Fruit fly (Drosophila melanogaster) whole organism, embryonic: ENCODE measurements around the gene CG5568.

Source experiments
- Ada2b ChIP-seq: fragments of 200-800 bp; sonication (Bioruptor generic); IDR thresholded peaks from 2 replicates; pipeline ENCODE4 v1.3.6; 2022; ENCODE audit warnings: missing biosample characterization, missing genetic modification characterization
- Asciz ChIP-seq: fragments of 200-800 bp; sonication (Bioruptor generic); optimal IDR thresholded peaks from 2 replicates; lab custom pipeline; 2017; ENCODE audit warnings: missing biosample characterization, mild to moderate bottlenecking, missing genetic modification characterization, missing genetic modification reagents
- Awh ChIP-seq: fragments of 200-800 bp; sonication (Bioruptor generic); IDR thresholded peaks from 2 replicates; pipeline ENCODE4, ENCODE4 v1.3.6; 2022; ENCODE audit warnings: missing biosample characterization, missing genetic modification characterization
- Blimp-1 ChIP-seq: fragments of 200-800 bp; sonication (Bioruptor generic); optimal IDR thresholded peaks from 3 replicates; lab custom pipeline; 2018; ENCODE audit warnings: missing biosample characterization, missing genetic modification characterization, mild to moderate bottlenecking, moderate library complexity, missing genetic modification reagents
- CG10267 ChIP-seq: fragments of 200-800 bp; sonication (Bioruptor generic); optimal IDR thresholded peaks from 2 replicates; lab custom pipeline; 2018; ENCODE audit warnings: missing biosample characterization, mild to moderate bottlenecking, missing genetic modification characterization, moderate library complexity
- CG10979 ChIP-seq: fragments of 200-800 bp; sonication (Bioruptor generic); optimal IDR thresholded peaks from 2 replicates; lab custom pipeline; 2018; ENCODE audit warnings: missing biosample characterization, mild to moderate bottlenecking, missing genetic modification characterization, moderate library complexity
- CG11398 ChIP-seq: fragments of 200-800 bp; sonication (Bioruptor generic); optimal IDR thresholded peaks from 2 replicates; lab custom pipeline; 2016; ENCODE audit warnings: missing biosample characterization, missing genetic modification characterization
- CG11723 ChIP-seq: fragments of 200-800 bp; sonication (Bioruptor generic); optimal IDR thresholded peaks from 2 replicates; lab custom pipeline; 2017; ENCODE audit warnings: missing biosample characterization, mild to moderate bottlenecking, missing genetic modification characterization
- CG12071 ChIP-seq: fragments of 200-800 bp; sonication (Bioruptor generic); optimal IDR thresholded peaks from 3 replicates; lab custom pipeline; 2018; ENCODE audit warnings: missing biosample characterization, mild to moderate bottlenecking, missing genetic modification characterization
- CG13424 ChIP-seq: fragments of 200-800 bp; sonication (Bioruptor generic); optimal IDR thresholded peaks from 2 replicates; lab custom pipeline; 2019; ENCODE audit warnings: missing biosample characterization, mild to moderate bottlenecking, missing genetic modification characterization, moderate library complexity
- CG14965 ChIP-seq: fragments of 200-800 bp; sonication (Bioruptor generic); optimal IDR thresholded peaks from 2 replicates; lab custom pipeline; 2016; ENCODE audit warnings: missing biosample characterization, missing genetic modification characterization, borderline replicate concordance
- CG15696 ChIP-seq: fragments of 200-800 bp; sonication (Bioruptor generic); optimal IDR thresholded peaks from 2 replicates; lab custom pipeline; 2019; ENCODE audit warnings: missing biosample characterization, mild to moderate bottlenecking, missing genetic modification characterization, moderate library complexity
- CG16779 ChIP-seq: fragments of 200-800 bp; sonication (Bioruptor generic); IDR thresholded peaks from 2 replicates; pipeline ENCODE4 v1.3.6; 2022; ENCODE audit warnings: missing biosample characterization, missing genetic modification characterization
- CG16815 ChIP-seq: fragments of 200-800 bp; sonication (Bioruptor generic); optimal IDR thresholded peaks from 3 replicates; lab custom pipeline; 2017; ENCODE audit warnings: missing biosample characterization, mild to moderate bottlenecking, missing genetic modification characterization
- CG17359 ChIP-seq: fragments of 200-800 bp; sonication (Bioruptor generic); optimal IDR thresholded peaks from 3 replicates; lab custom pipeline; 2018; ENCODE audit warnings: missing biosample characterization, mild to moderate bottlenecking, missing genetic modification characterization, moderate library complexity
- CG18599 ChIP-seq: fragments of 200-800 bp; sonication (Bioruptor generic); optimal IDR thresholded peaks from 3 replicates; lab custom pipeline; 2017; ENCODE audit warnings: missing biosample characterization, missing genetic modification characterization, mild to moderate bottlenecking, moderate library complexity, missing genetic modification reagents
- CG18764 ChIP-seq: fragments of 200-800 bp; sonication (Bioruptor generic); optimal IDR thresholded peaks from 3 replicates; lab custom pipeline; 2016; ENCODE audit warnings: missing biosample characterization, missing genetic modification characterization
- CG30403 ChIP-seq: fragments of 200-800 bp; sonication (Bioruptor generic); optimal IDR thresholded peaks from 3 replicates; lab custom pipeline; 2016; ENCODE audit warnings: missing biosample characterization, missing genetic modification characterization
- CG32767 ChIP-seq: fragments of 200-800 bp; sonication (Bioruptor generic); IDR thresholded peaks from 2 replicates; pipeline ENCODE4 v1.3.6; 2022; ENCODE audit warnings: missing biosample characterization, missing genetic modification characterization
- CG34422 ChIP-seq: fragments of 200-800 bp; sonication (Bioruptor generic); IDR thresholded peaks from 3 replicates; pipeline ENCODE4 v1.3.6; 2022; ENCODE audit warnings: missing biosample characterization, missing genetic modification characterization
- CG3726 ChIP-seq: fragments of 200-800 bp; sonication (Bioruptor generic); IDR thresholded peaks from 3 replicates; pipeline ENCODE4, ENCODE4 v1.3.6; 2022; ENCODE audit warnings: missing biosample characterization, missing genetic modification characterization
- CG42726 ChIP-seq: fragments of 200-800 bp; sonication (Bioruptor generic); IDR thresholded peaks from 2 replicates; pipeline ENCODE4 v1.3.6; 2022; ENCODE audit warnings: missing biosample characterization, missing genetic modification characterization; ENCODE audit not compliant: partially characterized antibody
- CG4328 ChIP-seq: fragments of 200-800 bp; sonication (Bioruptor generic); optimal IDR thresholded peaks from 3 replicates; lab custom pipeline; 2017; ENCODE audit warnings: missing biosample characterization, missing genetic modification reagents, missing genetic modification characterization
- CG4617 ChIP-seq: fragments of 200-800 bp; sonication (Bioruptor generic); optimal IDR thresholded peaks from 3 replicates; lab custom pipeline; 2016; ENCODE audit warnings: missing biosample characterization, missing genetic modification characterization, borderline replicate concordance
- CG5180 ChIP-seq: fragments of 200-800 bp; sonication (Bioruptor generic); optimal IDR thresholded peaks from 3 replicates; lab custom pipeline; 2017; ENCODE audit warnings: missing biosample characterization, missing genetic modification characterization, mild to moderate bottlenecking, moderate library complexity, missing genetic modification reagents
- CG6175 ChIP-seq: fragments of 200-800 bp; sonication (Bioruptor generic); IDR thresholded peaks from 3 replicates; pipeline ENCODE4 v1.3.6; 2022; ENCODE audit warnings: missing biosample characterization, missing genetic modification characterization
- CG6791 ChIP-seq: fragments of 200-800 bp; sonication (Bioruptor generic); IDR thresholded peaks from 3 replicates; pipeline ENCODE4 v1.3.6; 2022; ENCODE audit warnings: missing biosample characterization, missing genetic modification characterization; ENCODE audit not compliant: partially characterized antibody
- CG7271 ChIP-seq: fragments of 200-800 bp; sonication (Bioruptor generic); optimal IDR thresholded peaks from 2 replicates; lab custom pipeline; 2018; ENCODE audit warnings: missing biosample characterization, mild to moderate bottlenecking, missing genetic modification characterization, moderate library complexity
- CG7963 ChIP-seq: fragments of 200-800 bp; sonication (Bioruptor generic); IDR thresholded peaks from 3 replicates; pipeline ENCODE4 v1.3.6; 2022; ENCODE audit warnings: missing biosample characterization, missing genetic modification characterization; ENCODE audit not compliant: partially characterized antibody
- CG7987 ChIP-seq: fragments of 200-800 bp; sonication (Bioruptor generic); optimal IDR thresholded peaks from 2 replicates; lab custom pipeline; 2018; ENCODE audit warnings: missing biosample characterization, mild to moderate bottlenecking, missing genetic modification characterization, moderate library complexity
- CG9727 ChIP-seq: fragments of 200-800 bp; sonication (Bioruptor generic); optimal IDR thresholded peaks from 3 replicates; lab custom pipeline; 2017; ENCODE audit warnings: missing biosample characterization, mild to moderate bottlenecking, missing genetic modification characterization
- Fer3 ChIP-seq: fragments of 200-800 bp; sonication (Bioruptor generic); optimal IDR thresholded peaks from 2 replicates; lab custom pipeline; 2018; ENCODE audit warnings: missing biosample characterization, mild to moderate bottlenecking, missing genetic modification characterization, moderate library complexity
- Hr78 ChIP-seq, 2 experiments: fragments of 200-800 bp in 1 of 2; fragments of >200 bp in 1 of 2; sonication (Bioruptor generic) in 1 of 2; optimal IDR thresholded peaks; 2 replicates each; lab custom pipeline; 2017 to 2019; ENCODE audit warnings: missing biosample characterization in 2 of 2, missing genetic modification characterization in 2 of 2, mild to moderate bottlenecking in 1 of 2, moderate library complexity in 1 of 2
- Ssrp ChIP-seq: fragments of 200-800 bp; sonication (Bioruptor generic); optimal IDR thresholded peaks from 2 replicates; lab custom pipeline; 2018; ENCODE audit warnings: missing biosample characterization, mild to moderate bottlenecking, missing genetic modification characterization, moderate library complexity
- aop ChIP-seq: fragments of 200-800 bp; sonication (Bioruptor generic); IDR thresholded peaks from 2 replicates; pipeline ENCODE4 v1.3.6; 2022; ENCODE audit warnings: missing biosample characterization, missing genetic modification characterization
- cad ChIP-seq: fragments of >200 bp; optimal IDR thresholded peaks from 2 replicates; lab custom pipeline; 2017; ENCODE audit warnings: missing biosample characterization, missing genetic modification characterization
- corto ChIP-seq: fragments of 200-800 bp; sonication (Bioruptor generic); optimal IDR thresholded peaks from 2 replicates; lab custom pipeline; 2016; ENCODE audit warnings: missing biosample characterization, mild to moderate bottlenecking, missing genetic modification characterization, moderate library complexity
- crp ChIP-seq, 2 experiments: fragments of 200-800 bp; sonication (Bioruptor generic); optimal IDR thresholded peaks; 2 replicates in 1 of 2; 3 replicates in 1 of 2; lab custom pipeline; 2017; ENCODE audit warnings: missing biosample characterization in 2 of 2, missing genetic modification characterization in 2 of 2, mild to moderate bottlenecking in 1 of 2, moderate library complexity in 1 of 2
- ems ChIP-seq: fragments of 200-800 bp; sonication (Bioruptor generic); optimal IDR thresholded peaks from 3 replicates; lab custom pipeline; 2016; ENCODE audit warnings: missing biosample characterization, missing genetic modification characterization
- gfzf ChIP-seq: fragments of 200-800 bp; sonication (Bioruptor generic); optimal IDR thresholded peaks from 2 replicates; lab custom pipeline; 2016; ENCODE audit warnings: missing biosample characterization, mild to moderate bottlenecking, missing genetic modification characterization, moderate library complexity
- hbn ChIP-seq: fragments of 200-800 bp; sonication (Bioruptor generic); IDR thresholded peaks from 2 replicates; pipeline ENCODE4 v1.3.6; 2022; ENCODE audit warnings: missing biosample characterization, missing genetic modification characterization; ENCODE audit not compliant: partially characterized antibody
- klu ChIP-seq: fragments of 200-800 bp; sonication (Bioruptor generic); IDR thresholded peaks from 2 replicates; pipeline ENCODE4 v1.3.6; 2022; ENCODE audit warnings: missing biosample characterization, missing genetic modification characterization
- oc ChIP-seq: fragments of 200-800 bp; sonication (Bioruptor generic); optimal IDR thresholded peaks from 2 replicates; lab custom pipeline; 2018; ENCODE audit warnings: missing biosample characterization, mild to moderate bottlenecking, missing genetic modification characterization, moderate library complexity
- org-1 ChIP-seq: fragments of 200-800 bp; sonication (Bioruptor generic); optimal IDR thresholded peaks from 2 replicates; lab custom pipeline; 2017; ENCODE audit warnings: missing biosample characterization, missing genetic modification characterization
- vvl ChIP-seq: fragments of 200-800 bp; sonication (Bioruptor generic); IDR thresholded peaks from 2 replicates; pipeline ENCODE4 v1.3.6; 2022; ENCODE audit warnings: missing biosample characterization, missing genetic modification characterization
- zen2 ChIP-seq: fragments of 200-800 bp; sonication (Bioruptor generic); IDR thresholded peaks from 3 replicates; pipeline ENCODE4 v1.3.6; 2022; ENCODE audit warnings: missing biosample characterization, missing genetic modification characterization; ENCODE audit not compliant: partially characterized antibody
- zfh2 ChIP-seq: fragments of 200-800 bp; sonication (Bioruptor generic); optimal IDR thresholded peaks from 2 replicates; lab custom pipeline; 2016; ENCODE audit warnings: missing biosample characterization, missing genetic modification characterization

The CG5568 gene

DNA sequence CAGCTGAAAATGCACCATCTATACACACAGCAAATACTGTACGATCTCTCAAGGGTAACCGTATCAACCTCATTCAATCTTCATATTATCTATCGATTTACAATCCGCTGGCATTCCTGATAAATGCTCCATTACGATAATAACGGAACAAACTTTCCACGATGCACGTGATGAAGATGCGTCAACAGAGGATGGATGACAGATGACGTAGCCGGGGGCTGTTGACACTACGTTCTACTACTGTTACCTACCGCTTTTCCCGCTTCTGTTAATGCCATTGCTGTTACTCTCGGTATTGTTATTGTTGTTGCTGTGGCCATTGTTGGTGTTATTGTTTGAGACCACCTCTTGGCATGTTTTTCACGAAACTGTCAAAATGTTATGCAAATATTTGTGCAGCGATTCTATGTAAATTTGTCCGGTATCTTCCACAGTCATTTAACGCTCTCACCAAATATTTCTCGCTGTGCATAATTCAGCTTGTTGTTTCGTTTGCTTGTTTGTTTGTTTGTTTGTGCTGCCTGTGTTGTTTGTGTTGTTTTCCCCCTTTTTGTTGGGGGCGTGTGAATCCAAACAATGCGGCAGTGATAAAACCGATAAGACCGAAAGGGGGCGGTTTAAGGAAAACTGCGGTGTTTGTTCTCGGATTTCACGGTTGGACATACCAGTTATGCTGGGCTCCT, 47.4 kb upstream of the CG5568 start (continued):
- TF ChIP-seq CG18599 = peak; percentile 82
- peak; percentile 41 for TF ChIP-seq CG16815
- TF ChIP-seq Hr78 (GFP tag; optimal IDR thresholded peaks at IDR 0.05; lab: Kevin White, UChicago) = peak in 1 of 2 experiments; percentile 14
- TF ChIP-seq CG16779 (GFP tag; lab: Robert Waterston, UW) = no peak
- peak; percentile 84 for TF ChIP-seq CG11723 (GFP tag; lab: Kevin White, UChicago)
- TF ChIP-seq klu = no peak
- TF ChIP-seq crp (GFP tag; optimal IDR thresholded peaks at IDR 0.05; lab: Kevin White, UChicago) = peak in 1 of 2 experiments; percentile 47
- TF ChIP-seq CG7987 (GFP tag; lab: Kevin White, UChicago) = peak; percentile 94
- TF ChIP-seq CG12071 (GFP tag; lab: Kevin White, UChicago) = peak; percentile 93
- peak; percentile 38 for TF ChIP-seq CG4617 (GFP tag; lab: Kevin White, UChicago)
- TF ChIP-seq ems (GFP tag; lab: Kevin White, UChicago) = peak; percentile 76
- TF ChIP-seq corto (GFP tag; lab: Kevin White, UChicago) = no peak
- no peak for TF ChIP-seq cad
- TF ChIP-seq CG4328 (GFP tag; lab: Kevin White, UChicago) = peak; percentile 71
- TF ChIP-seq CG11398 (GFP tag; lab: Kevin White, UChicago) = peak; percentile 93
- peak; percentile 19; the same call in 1 of the 2 replicates for TF ChIP-seq Ada2b
- TF ChIP-seq hbn (GFP tag; lab: Robert Waterston, UW) = no peak
- TF ChIP-seq org-1 (GFP tag; lab: Kevin White, UChicago) = peak; percentile 88
- TF ChIP-seq CG34422 = no peak
- TF ChIP-seq CG7271 (tag; lab: Kevin White, UChicago) = peak; percentile 85
- TF ChIP-seq Awh (GFP tag; lab: Robert Waterston, UW) = peak; percentile 74
- peak; percentile 78 for TF ChIP-seq CG10979 (tag; lab: Kevin White, UChicago)
- peak; percentile 50; the same call in 1 of the 2 replicates for TF ChIP-seq CG32767 (GFP tag; lab: Robert Waterston, UW)
- TF ChIP-seq Ssrp (tag; lab: Kevin White, UChicago) = peak; percentile 47
- peak; percentile 68 for TF ChIP-seq CG13424
- peak; percentile 96 for TF ChIP-seq Asciz (GFP tag; lab: Kevin White, UChicago)
- TF ChIP-seq CG9727 (GFP tag; lab: Kevin White, UChicago) = peak; percentile 93
- peak; percentile 93 for TF ChIP-seq CG17359 (tag; lab: Kevin White, UChicago)
- no peak for TF ChIP-seq CG6175
- peak; percentile 89 for TF ChIP-seq Blimp-1 (GFP tag; lab: Kevin White, UChicago)
- no peak for TF ChIP-seq CG42726 (GFP tag; lab: Robert Waterston, UW)
- peak; percentile 82 for TF ChIP-seq CG14965 (GFP tag; lab: Kevin White, UChicago)
- no peak for TF ChIP-seq gfzf (GFP tag; lab: Kevin White, UChicago)
- TF ChIP-seq zen2 (GFP tag; lab: Robert Waterston, UW) = no peak
- 0 out of 3 replicates have a peak, but pooled peaks have one; percentile 4 for TF ChIP-seq CG3726 (GFP tag; lab: Robert Waterston, UW)
- no peak for TF ChIP-seq aop
- TF ChIP-seq CG15696 (tag; lab: Kevin White, UChicago) = peak; percentile 90
- TF ChIP-seq Fer3 (tag; lab: Kevin White, UChicago) = peak; percentile 76
- peak; percentile 85 for TF ChIP-seq CG5180 (GFP tag; lab: Kevin White, UChicago)
- TF ChIP-seq vvl (GFP tag; lab: Robert Waterston, UW) = peak; percentile 72
- peak; percentile 71 for TF ChIP-seq CG10267 (tag; lab: Kevin White, UChicago)
- peak; percentile 90 for TF ChIP-seq CG18764 (GFP tag; lab: Kevin White, UChicago)
- TF ChIP-seq zfh2 (GFP tag; lab: Kevin White, UChicago) = no peak
- TF ChIP-seq oc (tag; lab: Kevin White, UChicago) = peak; percentile 87
- no peak for TF ChIP-seq CG7963 (GFP tag; lab: Robert Waterston, UW)
- no peak for TF ChIP-seq CG6791
- peak; percentile 43 for TF ChIP-seq CG30403 (GFP tag; lab: Kevin White, UChicago)
